Fruit fly (Drosophila melanogaster): Measurements from ENCODE around the gene CG2186.

CG2186 gene

DNA sequence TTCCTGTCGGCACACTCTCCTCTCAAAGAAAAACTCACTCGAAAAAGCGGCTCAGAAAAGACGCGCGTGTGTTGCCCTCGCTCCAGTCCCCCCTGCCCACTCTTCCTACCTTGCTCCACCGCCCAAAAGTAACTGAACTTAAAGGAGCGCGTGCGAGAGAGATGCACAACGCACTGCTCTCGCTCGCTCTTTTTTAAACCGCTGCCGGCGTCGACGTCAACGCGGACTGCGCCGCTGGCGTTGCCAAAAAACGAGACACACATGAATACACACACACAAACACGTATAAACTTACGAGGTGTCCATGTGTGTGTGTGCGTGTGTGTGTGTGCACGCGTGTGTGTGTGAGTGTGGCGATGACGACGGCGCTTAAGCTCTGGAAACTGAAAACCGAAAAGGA lies 40.6 kb upstream of the CG2186 start:
- TF ChIP-seq cyc (GFP tag; optimal IDR thresholded peaks at IDR 0.05) (no peak), net (GFP tag; optimal IDR thresholded peaks at IDR 0.05) (no peak), CG11294 (GFP tag; IDR thresholded peaks at IDR 0.05) (no peak), CG16779 (tag; optimal IDR thresholded peaks at IDR 0.05) (no peak), CG3919 (GFP tag; optimal IDR thresholded peaks at IDR 0.05) (no peak), dsx (GFP tag; optimal IDR thresholded peaks at IDR 0.05; ENCODE audit: poor library complexity, severe bottlenecking) (no peak), vri (GFP tag; optimal IDR thresholded peaks at IDR 0.05) (no peak), CG4318 (GFP tag; optimal IDR thresholded peaks at IDR 0.05) (no peak), Sox102F (GFP tag; optimal IDR thresholded peaks at IDR 0.05) (no peak), Gug (GFP tag; IDR thresholded peaks at IDR 0.05) (no peak), lz (GFP tag; optimal IDR thresholded peaks at IDR 0.05) (no peak), ss (GFP tag; optimal IDR thresholded peaks at IDR 0.05) (no peak), svp (GFP tag) (no peak), CG3032 (tag; optimal IDR thresholded peaks at IDR 0.05) (no peak), Eip78C (GFP tag) (no peak), OdsH (GFP tag; optimal IDR thresholded peaks at IDR 0.05) (no peak), acj6 (GFP tag; optimal IDR thresholded peaks at IDR 0.05) (no peak), CG34406 (GFP tag; optimal IDR thresholded peaks at IDR 0.05) (no peak), CG6163 (GFP tag; IDR thresholded peaks at IDR 0.05) (no peak), CG32006 (GFP tag; optimal IDR thresholded peaks at IDR 0.05) (no peak)

DNA sequence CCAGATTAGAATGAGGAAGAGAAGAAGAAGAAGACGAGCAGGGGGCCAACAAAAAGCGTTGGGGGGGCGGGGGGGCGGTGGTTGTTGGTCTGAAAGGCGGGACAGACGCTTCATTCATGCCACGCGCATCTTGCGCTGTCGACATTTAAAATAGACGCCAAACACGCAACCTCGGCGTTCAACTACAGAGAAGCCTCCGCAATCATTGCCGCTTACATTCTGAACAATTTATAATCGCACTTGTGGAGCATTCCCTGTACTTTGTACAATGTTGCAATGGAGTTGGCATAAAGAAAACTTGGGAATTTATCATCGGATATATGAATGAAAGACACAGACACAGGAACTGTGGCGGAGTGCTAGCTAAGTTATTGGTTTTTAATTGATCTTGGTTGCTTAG lies 36.7 kb upstream of the CG2186 start:
- TF ChIP-seq achi (GFP tag; optimal IDR thresholded peaks at IDR 0.05) (no peak), dsx (GFP tag; optimal IDR thresholded peaks at IDR 0.05; ENCODE audit: poor library complexity, severe bottlenecking) (peak; percentile 88), CG15336 (GFP tag; IDR thresholded peaks at IDR 0.05) (no peak), CG10631 (GFP tag; optimal IDR thresholded peaks at IDR 0.05) (no peak), CG8319 (GFP tag; optimal IDR thresholded peaks at IDR 0.05) (no peak), CG11294 (GFP tag; IDR thresholded peaks at IDR 0.05) (no peak), net (GFP tag; optimal IDR thresholded peaks at IDR 0.05) (no peak), CG6792 (GFP tag; optimal IDR thresholded peaks at IDR 0.05) (no peak), CG16779 (tag; optimal IDR thresholded peaks at IDR 0.05) (no peak), lz (GFP tag; optimal IDR thresholded peaks at IDR 0.05) (no peak), Blimp-1 (GFP tag; optimal IDR thresholded peaks at IDR 0.05) (no peak), ss (GFP tag; optimal IDR thresholded peaks at IDR 0.05) (peak in 1 of 2 experiments; percentile 73), CG32006 (GFP tag; optimal IDR thresholded peaks at IDR 0.05) (no peak)

DNA sequence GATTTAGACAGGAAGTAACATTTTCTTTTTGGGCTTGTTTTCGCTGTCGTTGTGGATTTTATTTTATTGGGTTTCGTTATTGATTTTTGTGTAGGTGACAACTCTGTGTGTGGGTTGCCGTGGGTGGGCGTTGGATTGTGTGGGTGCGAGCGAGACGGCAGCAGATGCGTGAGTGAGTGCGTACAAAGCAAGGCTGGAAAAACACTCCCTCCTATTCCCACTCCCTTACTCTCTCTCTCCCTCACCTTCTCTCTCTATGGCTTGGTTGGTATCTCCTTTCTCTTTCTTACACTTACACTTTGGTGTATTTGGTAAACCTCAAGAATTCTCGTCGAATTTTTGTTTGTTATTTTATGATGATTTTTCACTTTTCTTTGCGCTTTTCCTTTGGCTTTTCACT lies 35.4 kb upstream of the CG2186 start:
- no peak for TF ChIP-seq Lpt (GFP tag; optimal IDR thresholded peaks at IDR 0.05)
- TF ChIP-seq fkh (GFP tag; optimal IDR thresholded peaks at IDR 0.05): peak; percentile 28

DNA sequence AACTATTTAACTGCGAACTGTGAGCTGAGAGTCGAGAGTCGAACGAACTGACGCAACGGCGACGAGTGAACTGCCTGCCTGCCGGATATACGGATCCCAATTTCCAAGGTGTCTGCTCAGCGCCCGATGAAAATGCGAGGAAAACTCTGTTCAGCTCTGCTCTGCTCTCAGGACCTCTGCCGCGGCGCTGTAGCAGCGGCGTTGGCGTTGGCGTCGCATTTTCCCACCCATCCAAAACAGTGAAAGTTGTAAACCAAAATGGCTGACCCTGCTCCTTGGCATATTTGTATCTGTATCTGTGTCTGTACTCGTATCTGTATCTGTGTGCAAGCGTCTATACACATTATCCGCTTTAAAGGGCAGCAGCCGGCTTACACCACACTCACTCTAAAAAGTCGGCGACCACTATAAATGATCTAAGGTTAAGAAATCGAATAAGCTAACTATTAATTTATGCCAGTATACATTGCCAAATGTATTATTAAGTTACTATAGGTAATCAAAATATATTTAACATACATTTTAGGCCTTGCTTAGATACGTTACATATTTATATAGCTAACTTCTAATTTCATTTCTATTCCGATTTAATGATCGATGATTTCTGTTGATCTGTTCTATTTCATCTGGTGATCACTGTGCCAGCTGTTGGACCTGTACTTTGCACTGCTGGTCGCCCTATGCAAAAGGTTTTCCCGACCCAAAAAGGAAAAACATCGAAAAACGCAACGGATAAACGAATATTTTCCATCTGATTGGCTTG lies 34.6 kb upstream of the CG2186 start:
- TF ChIP-seq fkh (GFP tag; optimal IDR thresholded peaks at IDR 0.05) (no peak), svp (GFP tag) (peak; percentile 21)

DNA sequence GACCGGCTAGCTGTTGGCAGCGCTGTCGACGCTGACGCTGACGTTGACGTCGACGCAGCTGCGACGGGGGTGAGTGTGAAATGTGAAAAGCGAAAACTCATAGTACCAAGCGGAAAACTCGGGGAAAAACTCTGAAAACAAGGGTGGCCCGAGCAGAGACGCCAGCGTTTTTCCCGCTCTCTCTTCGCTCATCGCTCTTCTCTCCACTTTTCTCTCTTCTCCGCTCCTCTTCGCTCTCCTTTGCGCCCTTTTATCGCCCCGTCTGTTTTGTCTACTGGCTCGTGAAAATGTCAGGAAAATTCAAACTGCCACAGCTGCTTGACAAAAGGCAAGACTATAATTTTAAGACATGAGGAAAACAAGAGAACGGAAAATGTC lies 34.0 kb upstream of the CG2186 start:
- TF ChIP-seq CG3032 (tag; optimal IDR thresholded peaks at IDR 0.05) (no peak), CG32006 (GFP tag; optimal IDR thresholded peaks at IDR 0.05) (no peak), Blimp-1 (GFP tag; optimal IDR thresholded peaks at IDR 0.05) (no peak), Eip93F (GFP tag; optimal IDR thresholded peaks at IDR 0.05) (no peak), dsx (GFP tag; optimal IDR thresholded peaks at IDR 0.05; ENCODE audit: poor library complexity, severe bottlenecking) (no peak), acj6 (GFP tag; optimal IDR thresholded peaks at IDR 0.05) (no peak), Met (GFP tag; optimal IDR thresholded peaks at IDR 0.05) (no peak), Hr4 (GFP tag; optimal IDR thresholded peaks at IDR 0.05) (no peak), CG6808 (GFP tag; optimal IDR thresholded peaks at IDR 0.05) (no peak), Smox (GFP tag; optimal IDR thresholded peaks at IDR 0.05) (no peak), CG8319 (GFP tag; optimal IDR thresholded peaks at IDR 0.05) (no peak), fkh (GFP tag; optimal IDR thresholded peaks at IDR 0.05) (no peak)

Measured in whole organism, prepupa.